Worm (Caenorhabditis elegans) whole organism, young adult: ENCODE data around the gene C02B8.7.
A peak's percentile ranks its signal among the peaks of the same experiment; 100 is the strongest.

Experiments used
- B0035.1 ChIP-seq: sonication (generic microtip); optimal IDR thresholded peaks from 2 replicates; lab custom pipeline; 2016; ENCODE audit warnings: missing genetic modification characterization, mild to moderate bottlenecking, missing compliant biosample characterization, missing genotype, missing genetic modification reagents
- D2030.7 ChIP-seq: fragments of 200-800 bp; sonication (Bioruptor generic); IDR thresholded peaks from 2 replicates; pipeline ENCODE4 v1.3.6; 2022; ENCODE audit warnings: missing genetic modification reagents, missing genetic modification characterization, missing compliant biosample characterization
- F23B12.7 ChIP-seq: sonication (generic microtip); optimal IDR thresholded peaks from 2 replicates; lab custom pipeline; 2017; ENCODE audit warnings: missing genetic modification characterization, mild to moderate bottlenecking, missing compliant biosample characterization, antibody characterized with exemption, moderate library complexity; ENCODE audit not compliant: insufficient read depth
- F39B2.1 ChIP-seq: fragments of 200-800 bp; sonication (Bioruptor generic); IDR thresholded peaks from 2 replicates; pipeline ENCODE4 v1.3.6; 2022; ENCODE audit warnings: missing genetic modification reagents, missing genetic modification characterization, missing compliant biosample characterization
- F52B5.7 ChIP-seq: sonication (generic microtip); optimal IDR thresholded peaks from 2 replicates; lab custom pipeline; 2016; ENCODE audit warnings: mild to moderate bottlenecking, missing genetic modification characterization, missing compliant biosample characterization
- F57C9.4 ChIP-seq: sonication (generic microtip); optimal IDR thresholded peaks from 2 replicates; lab custom pipeline; 2017; ENCODE audit warnings: mild to moderate bottlenecking, missing genetic modification characterization, missing compliant biosample characterization
- K12H6.12 ChIP-seq: fragments of 200-800 bp; sonication (Bioruptor generic); optimal IDR thresholded peaks from 2 replicates; lab custom pipeline; 2018; ENCODE audit warnings: mild to moderate bottlenecking, missing genetic modification characterization, missing compliant biosample characterization
- Y56A3A.18 ChIP-seq: fragments of 200-800 bp; sonication (Bioruptor generic); IDR thresholded peaks from 2 replicates; pipeline ENCODE4 v1.3.6; 2022; ENCODE audit warnings: missing genetic modification reagents, missing genetic modification characterization, missing compliant biosample characterization
- ama-1 ChIP-seq, 3 experiments: fragments of 150-350 bp in 1 of 3; sonication (generic microtip) in 2 of 3; optimal IDR thresholded peaks; 2 replicates each; lab custom pipeline; 2014 to 2018; ENCODE audit warnings: missing biosample characterization in 2 of 3, missing genetic modification characterization in 2 of 3, missing genetic modification reagents in 2 of 3
- athp-1 ChIP-seq: sonication (generic microtip); optimal IDR thresholded peaks from 2 replicates; lab custom pipeline; 2017; ENCODE audit warnings: mild to moderate bottlenecking, missing genetic modification characterization, missing compliant biosample characterization
- bed-1 ChIP-seq: fragments of 200-800 bp; sonication (Bioruptor generic); IDR thresholded peaks from 2 replicates; pipeline ENCODE4 v1.3.6; 2022; ENCODE audit warnings: missing genetic modification reagents, missing genetic modification characterization, missing compliant biosample characterization
- cebp-1 ChIP-seq, 2 experiments: fragments of 200-800 bp in 1 of 2; sonication (Bioruptor generic) in 1 of 2; sonication (generic microtip) in 1 of 2; IDR thresholded peaks in 1 of 2; optimal IDR thresholded peaks in 1 of 2; 2 replicates each; pipeline versions ENCODE4 v1.3.6 to Lab custom; 2017 to 2022; ENCODE audit warnings: missing compliant biosample characterization in 2 of 2, missing genetic modification characterization in 2 of 2, mild to moderate bottlenecking in 1 of 2, missing genetic modification reagents in 1 of 2, moderate library complexity in 1 of 2
- ceh-100 ChIP-seq: fragments of 200-800 bp; sonication (Bioruptor generic); IDR thresholded peaks from 2 replicates; pipeline ENCODE4 v1.3.6; 2022; ENCODE audit warnings: missing genetic modification reagents, missing genetic modification characterization, missing compliant biosample characterization
- ceh-27 ChIP-seq: fragments of 200-800 bp; sonication (Bioruptor generic); optimal IDR thresholded peaks from 2 replicates; lab custom pipeline; 2018; ENCODE audit warnings: mild to moderate bottlenecking, missing genetic modification characterization, moderate library complexity, missing compliant biosample characterization
- chd-7 ChIP-seq: sonication (generic microtip); optimal IDR thresholded peaks from 2 replicates; lab custom pipeline; 2016; ENCODE audit warnings: mild to moderate bottlenecking, missing genetic modification characterization, moderate library complexity, missing compliant biosample characterization
- egrh-3 ChIP-seq: fragments of 200-800 bp; sonication (Bioruptor generic); IDR thresholded peaks from 2 replicates; pipeline ENCODE4 v1.3.6; 2022; ENCODE audit warnings: missing genetic modification reagents, missing genetic modification characterization, missing compliant biosample characterization
- fkh-3 ChIP-seq: sonication (generic microtip); optimal IDR thresholded peaks from 2 replicates; lab custom pipeline; 2016; ENCODE audit warnings: mild to moderate bottlenecking, missing genetic modification characterization, missing compliant biosample characterization
- hmg-20 ChIP-seq: fragments of 200-800 bp; sonication (Bioruptor generic); IDR thresholded peaks from 2 replicates; pipeline ENCODE4 v1.3.6; 2022; ENCODE audit warnings: missing genetic modification reagents, missing genetic modification characterization, missing compliant biosample characterization
- hrde-1 ChIP-seq: sonication (generic microtip); optimal IDR thresholded peaks from 2 replicates; lab custom pipeline; 2016; ENCODE audit warnings: missing genetic modification characterization, mild to moderate bottlenecking, missing compliant biosample characterization, moderate library complexity, missing genotype, missing genetic modification reagents, borderline replicate concordance
- lir-1 ChIP-seq: fragments of 200-800 bp; sonication (Bioruptor generic); conservative IDR thresholded peaks from 2 replicates; pipeline ENCODE4 v1.3.6; 2022; ENCODE audit warnings: missing genetic modification reagents, missing genetic modification characterization, missing compliant biosample characterization
- madf-10 ChIP-seq: sonication (generic microtip); optimal IDR thresholded peaks from 2 replicates; lab custom pipeline; 2016; ENCODE audit warnings: mild to moderate bottlenecking, missing genetic modification characterization, missing compliant biosample characterization
- madf-6 ChIP-seq: fragments of 200-800 bp; sonication (Bioruptor generic); IDR thresholded peaks from 2 replicates; pipeline ENCODE4 v1.3.6; 2022; ENCODE audit warnings: missing genetic modification reagents, missing genetic modification characterization, missing compliant biosample characterization
- mcd-1 ChIP-seq: fragments of 200-800 bp; sonication (Bioruptor generic); IDR thresholded peaks from 2 replicates; pipeline ENCODE4 v1.3.6; 2022; ENCODE audit warnings: missing genetic modification reagents, missing genetic modification characterization, missing compliant biosample characterization
- mxl-1 ChIP-seq: sonication (generic microtip); optimal IDR thresholded peaks from 2 replicates; lab custom pipeline; 2016; ENCODE audit warnings: missing genetic modification characterization, missing compliant biosample characterization
- nhr-120 ChIP-seq: fragments of 200-800 bp; sonication (Bioruptor generic); IDR thresholded peaks from 2 replicates; pipeline ENCODE4 v1.3.6; 2022; ENCODE audit warnings: missing genetic modification characterization, missing compliant biosample characterization
- pbrm-1 ChIP-seq: fragments of 200-800 bp; sonication (Bioruptor generic); IDR thresholded peaks from 2 replicates; pipeline ENCODE4 v1.3.6; 2022; ENCODE audit warnings: missing genetic modification reagents, missing genetic modification characterization, missing compliant biosample characterization
- rec-8 ChIP-seq, 2 experiments: sonication (generic microtip); optimal IDR thresholded peaks; 2 replicates each; lab custom pipeline; 2016; ENCODE audit warnings: mild to moderate bottlenecking in 2 of 2, missing genetic modification characterization in 2 of 2, missing genetic modification reagents in 2 of 2, missing genotype in 2 of 2, missing biosample characterization in 1 of 2, missing compliant biosample characterization in 1 of 2, moderate library complexity in 1 of 2
- repo-1 ChIP-seq: sonication (generic microtip); optimal IDR thresholded peaks from 2 replicates; lab custom pipeline; 2017; ENCODE audit warnings: mild to moderate bottlenecking, missing genetic modification characterization, missing compliant biosample characterization
- snpc-3.4 ChIP-seq: sonication (generic microtip); optimal IDR thresholded peaks from 2 replicates; lab custom pipeline; 2017; ENCODE audit warnings: missing genetic modification characterization, mild to moderate bottlenecking, missing compliant biosample characterization, antibody characterized with exemption, moderate library complexity, missing genotype, missing genetic modification reagents
- snpc-4 ChIP-seq, 5 experiments: fragments of 150-350 bp in 1 of 5; sonication (generic microtip) in 4 of 5; optimal IDR thresholded peaks; 2 replicates each; lab custom pipeline; 2014 to 2018; ENCODE audit warnings: missing genetic modification characterization in 5 of 5, missing biosample characterization in 3 of 5, antibody characterized with exemption in 2 of 5, mild to moderate bottlenecking in 2 of 5, missing compliant biosample characterization in 2 of 5, missing genotype in 2 of 5, moderate library complexity in 2 of 5, missing genetic modification reagents in 1 of 5
- somi-1 ChIP-seq: fragments of 200-800 bp; sonication (Bioruptor generic); optimal IDR thresholded peaks from 2 replicates; lab custom pipeline; 2018; ENCODE audit warnings: mild to moderate bottlenecking, missing genetic modification characterization, missing compliant biosample characterization
- tbp1 ChIP-seq: fragments of 200-800 bp; sonication (Bioruptor generic); optimal IDR thresholded peaks from 2 replicates; lab custom pipeline; 2018; ENCODE audit warnings: mild to moderate bottlenecking, missing genetic modification characterization, missing compliant biosample characterization
- tbx-9 ChIP-seq: sonication (generic microtip); optimal IDR thresholded peaks from 2 replicates; lab custom pipeline; 2016; ENCODE audit warnings: borderline replicate concordance, missing genetic modification characterization, inconsistent platforms, missing compliant biosample characterization
- unc-130 ChIP-seq: sonication (generic microtip); optimal IDR thresholded peaks from 2 replicates; lab custom pipeline; 2016; ENCODE audit warnings: missing genetic modification reagents, missing genetic modification characterization, missing compliant biosample characterization
- unc-62 ChIP-seq: fragments of 150-350 bp; optimal IDR thresholded peaks from 2 replicates; lab custom pipeline; 2014; ENCODE audit warnings: missing biosample characterization, missing genetic modification reagents, missing genetic modification characterization
- zfh-2 ChIP-seq: fragments of 200-800 bp; sonication (Bioruptor generic); conservative IDR thresholded peaks from 2 replicates; pipeline ENCODE4 v1.3.6; 2022; ENCODE audit warnings: missing genetic modification reagents, missing genetic modification characterization, missing compliant biosample characterization
- zim-3 ChIP-seq: sonication (generic microtip); optimal IDR thresholded peaks from 2 replicates; lab custom pipeline; 2017; ENCODE audit warnings: mild to moderate bottlenecking, missing genetic modification characterization, moderate library complexity, missing compliant biosample characterization
- ztf-22 ChIP-seq: fragments of 200-800 bp; sonication (Bioruptor generic); optimal IDR thresholded peaks from 2 replicates; lab custom pipeline; 2018; ENCODE audit warnings: mild to moderate bottlenecking, missing genetic modification characterization, moderate library complexity, missing compliant biosample characterization
- ztf-25 ChIP-seq: fragments of 200-800 bp; sonication (Bioruptor generic); IDR thresholded peaks from 2 replicates; pipeline ENCODE4 v1.3.6; 2022; ENCODE audit warnings: missing genetic modification reagents, missing genetic modification characterization, missing compliant biosample characterization

Gene C02B8.7

ce11 chrX:8160016-8160415 lies 22.3 kb upstream of the C02B8.7 start:
- TF ChIP-seq fkh-3 (no peak), F57C9.4 (tag; lab: Kevin White, UChicago) (no peak), ceh-27 (GFP tag; lab: Kevin White, UChicago) (peak; percentile 47), mcd-1 (GFP tag; lab: Robert Waterston, UW) (no peak), K12H6.12 (peak; percentile 54), athp-1 (tag; lab: Kevin White, UChicago) (no peak)
- TF ChIP-seq, all 124 proteins: peak for 2

ce11 chrX:8158975-8159813 lies 21.5 kb upstream of the C02B8.7 start, which contains the start of gene hil-3:
Gene hil-3 (plus strand): TSS chrX:8159169.
- 0 out of 2 replicates have a peak, but pooled peaks have one; percentile 53 for TF ChIP-seq bed-1 (GFP tag; lab: Robert Waterston, UW)
- TF ChIP-seq repo-1 (tag; lab: Kevin White, UChicago), result no peak
- TF ChIP-seq nhr-120 (GFP tag; lab: Robert Waterston, UW), result 0 out of 2 replicates have a peak, but pooled peaks have one; percentile 17
- TF ChIP-seq lir-1 (GFP tag; lab: Robert Waterston, UW), result no peak
- no peak for TF ChIP-seq snpc-4 (GFP tag; optimal IDR thresholded peaks at IDR 0.05; lab: Kevin White, UChicago)
- TF ChIP-seq snpc-4 (tag; optimal IDR thresholded peaks at IDR 0.05; lab: Kevin White, UChicago), result no peak
- TF ChIP-seq ztf-25 (GFP tag; lab: Robert Waterston, UW), result 0 out of 2 replicates have a peak, but pooled peaks have one; percentile 5
- TF ChIP-seq egrh-3, result peak; percentile 32; the same call in 1 of the 2 replicates
- TF ChIP-seq chd-7 (tag; lab: Kevin White, UChicago), result no peak
- no peak for TF ChIP-seq hrde-1 (tag; lab: Kevin White, UChicago)
- TF ChIP-seq madf-10 (tag; lab: Kevin White, UChicago), result no peak
- peak; percentile 43; the same call in 1 of the 2 replicates for TF ChIP-seq pbrm-1 (GFP tag; lab: Robert Waterston, UW)
- TF ChIP-seq F39B2.1, result peak; percentile 98
- TF ChIP-seq zfh-2 (GFP tag; lab: Robert Waterston, UW), result peak; percentile 64
- TF ChIP-seq ztf-22 (GFP tag; lab: Kevin White, UChicago), result no peak
- peak; percentile 11 for TF ChIP-seq ceh-27 (GFP tag; lab: Kevin White, UChicago)
- peak; percentile 29 for TF ChIP-seq tbp1 (GFP tag; lab: Kevin White, UChicago)
- no peak for TF ChIP-seq mxl-1 (tag; lab: Kevin White, UChicago)
- no peak for TF ChIP-seq somi-1 (GFP tag; lab: Kevin White, UChicago)
- TF ChIP-seq B0035.1 (tag; lab: Kevin White, UChicago), result no peak
- TF ChIP-seq tbx-9 (tag; lab: Kevin White, UChicago), result no peak

ce11 chrX:8157132-8157531 lies 19.5 kb upstream of the C02B8.7 start:
- no peak for TF ChIP-seq hmg-20
- peak; percentile 97 for TF ChIP-seq F39B2.1

ce11 chrX:8156502-8156901 lies 18.8 kb upstream of the C02B8.7 start:
- TF ChIP-seq unc-62 (GFP tag; lab: Kevin White, UChicago) (no peak), F23B12.7 (tag; lab: Kevin White, UChicago) (no peak), ama-1 (optimal IDR thresholded peaks at IDR 0.05; lab: Kevin White, UChicago) (no peak), ama-1 (GFP tag; optimal IDR thresholded peaks at IDR 0.05; lab: Kevin White, UChicago) (peak; percentile 38), rec-8 (tag; optimal IDR thresholded peaks at IDR 0.05; lab: Kevin White, UChicago) (peak in 1 of 2 experiments; percentile 2), snpc-3.4 (tag; lab: Kevin White, UChicago) (peak; percentile 78), unc-130 (GFP tag; lab: Kevin White, UChicago) (no peak), zim-3 (tag; lab: Kevin White, UChicago) (no peak), cebp-1 (GFP tag; IDR thresholded peaks at IDR 0.05; lab: Robert Waterston, UW) (no peak), cebp-1 (tag; optimal IDR thresholded peaks at IDR 0.05; lab: Kevin White, UChicago) (peak; percentile 53), Y56A3A.18 (GFP tag; lab: Robert Waterston, UW) (peak; percentile 75; the same call in 1 of the 2 replicates), F52B5.7 (tag; lab: Kevin White, UChicago) (no peak), madf-6 (no peak), D2030.7 (GFP tag; lab: Robert Waterston, UW) (peak; percentile 80), lir-1 (GFP tag; lab: Robert Waterston, UW) (0 out of 2 replicates have a peak, but pooled peaks have one; percentile 6), ceh-100 (GFP tag; lab: Robert Waterston, UW) (no peak)
